Worm (Caenorhabditis elegans) whole organism, early embryonic: ENCODE data around the gene tbc-8.
A peak's percentile ranks its signal among the peaks of the same experiment; 100 is the strongest.

Experiments
- B0310.2 ChIP-seq: sonication (generic microtip); optimal IDR thresholded peaks from 2 replicates; lab custom pipeline; 2016; ENCODE audit warnings: mild to moderate bottlenecking, missing genetic modification characterization, missing compliant biosample characterization
- F13C5.2 ChIP-seq: sonication (generic microtip); optimal IDR thresholded peaks from 2 replicates; lab custom pipeline; 2017; ENCODE audit warnings: mild to moderate bottlenecking, missing genetic modification characterization, inconsistent platforms, missing compliant biosample characterization
- aly-1 ChIP-seq: sonication (generic microtip); optimal IDR thresholded peaks from 2 replicates; lab custom pipeline; 2016; ENCODE audit warnings: missing genetic modification characterization, missing compliant biosample characterization
- ama-1 ChIP-seq: fragments of 150-350 bp; optimal IDR thresholded peaks from 2 replicates; lab custom pipeline; 2014
- ceh-13 ChIP-seq: fragments of 200-800 bp; sonication (Bioruptor generic); optimal IDR thresholded peaks from 2 replicates; lab custom pipeline; 2018; ENCODE audit warnings: mild to moderate bottlenecking, missing genetic modification characterization, missing compliant biosample characterization
- ceh-36 ChIP-seq: sonication (generic microtip); optimal IDR thresholded peaks from 2 replicates; lab custom pipeline; 2016; ENCODE audit warnings: missing genetic modification characterization, inconsistent platforms, missing compliant biosample characterization
- ets-7 ChIP-seq: sonication (generic microtip); optimal IDR thresholded peaks from 2 replicates; lab custom pipeline; 2016; ENCODE audit warnings: missing genotype, missing genetic modification characterization, missing compliant biosample characterization
- flt-1 ChIP-seq: fragments of 200-800 bp; sonication (Bioruptor generic); IDR thresholded peaks from 2 replicates; pipeline ENCODE4 v1.3.6; 2022; ENCODE audit warnings: missing genetic modification characterization, missing compliant biosample characterization
- hmbx-1 ChIP-seq: sonication (generic microtip); optimal IDR thresholded peaks from 2 replicates; lab custom pipeline; 2016; ENCODE audit warnings: mild to moderate bottlenecking, missing genetic modification characterization, missing compliant biosample characterization
- hmg-4 ChIP-seq: fragments of 200-800 bp; sonication (Bioruptor generic); optimal IDR thresholded peaks from 2 replicates; lab custom pipeline; 2018; ENCODE audit warnings: mild to moderate bottlenecking, missing genetic modification characterization, missing compliant biosample characterization
- hnd-1 ChIP-seq: sonication (generic microtip); optimal IDR thresholded peaks from 2 replicates; lab custom pipeline; 2016; ENCODE audit warnings: missing genetic modification characterization, missing compliant biosample characterization
- pes-1 ChIP-seq: fragments of 200-800 bp; sonication (Bioruptor generic); IDR thresholded peaks from 2 replicates; pipeline ENCODE4 v1.3.6; 2022; ENCODE audit warnings: missing genetic modification reagents, missing genetic modification characterization, missing compliant biosample characterization
- scrt-1 ChIP-seq: fragments of 200-800 bp; sonication (Bioruptor generic); IDR thresholded peaks from 2 replicates; pipeline ENCODE4 v1.3.6; 2022; ENCODE audit warnings: missing genetic modification characterization, missing compliant biosample characterization
- sea-1 ChIP-seq: fragments of 200-800 bp; sonication (Bioruptor generic); conservative IDR thresholded peaks from 2 replicates; pipeline ENCODE4 v1.3.6; 2022; ENCODE audit warnings: missing genetic modification characterization, missing compliant biosample characterization
- tbx-11 ChIP-seq: fragments of 200-800 bp; sonication (Bioruptor generic); IDR thresholded peaks from 2 replicates; pipeline ENCODE4 v1.3.6; 2022; ENCODE audit warnings: missing genetic modification characterization, missing compliant biosample characterization
- tbx-37 ChIP-seq: fragments of 200-800 bp; sonication (Bioruptor generic); conservative IDR thresholded peaks from 2 replicates; pipeline ENCODE4 v1.3.6; 2022; ENCODE audit warnings: missing genetic modification reagents, missing genetic modification characterization, missing compliant biosample characterization
- tra-4 ChIP-seq: sonication (generic microtip); optimal IDR thresholded peaks from 2 replicates; lab custom pipeline; 2017; ENCODE audit warnings: missing genetic modification characterization, missing compliant biosample characterization

The tbc-8 gene

DNA sequence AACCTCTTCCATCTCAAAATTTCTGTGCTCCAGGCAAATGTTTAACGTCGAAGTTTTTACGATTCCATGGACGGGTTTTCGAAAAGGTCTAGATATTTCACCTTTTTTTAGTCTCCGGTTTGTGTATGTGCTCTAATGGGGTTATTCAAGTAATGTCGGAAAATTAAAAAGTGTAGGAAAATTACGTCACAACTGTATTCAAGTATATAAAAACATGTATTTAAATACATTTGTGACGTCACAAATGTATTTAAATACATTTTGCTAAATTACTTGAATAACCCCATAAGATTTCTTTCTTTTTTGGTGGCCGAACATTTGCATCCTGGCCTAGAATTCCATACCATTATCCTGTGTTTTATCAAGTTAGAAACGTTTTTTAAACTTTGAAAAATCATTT is 3.3 kb upstream of the tbc-8 start:
- TF ChIP-seq tbx-11 (GFP tag; lab: Robert Waterston, UW) = no peak
- TF ChIP-seq aly-1 = no peak
- no peak for TF ChIP-seq scrt-1
- no peak for TF ChIP-seq F13C5.2 (tag; lab: Kevin White, UChicago)
- no peak for TF ChIP-seq ceh-36 (tag; lab: Kevin White, UChicago)
- TF ChIP-seq ama-1 (lab: Kevin White, UChicago) = no peak
- TF ChIP-seq pes-1 (GFP tag; lab: Robert Waterston, UW) = no peak
- no peak for TF ChIP-seq ceh-13
- no peak for TF ChIP-seq hmg-4
- no peak for TF ChIP-seq flt-1 (GFP tag; lab: Robert Waterston, UW)
- TF ChIP-seq B0310.2 (tag; lab: Kevin White, UChicago) = no peak
- TF ChIP-seq hnd-1 (tag; lab: Kevin White, UChicago) = no peak
- TF ChIP-seq sea-1 (GFP tag; lab: Robert Waterston, UW) = no peak
- TF ChIP-seq tbx-37 = no peak
- no peak for TF ChIP-seq hmbx-1
- TF ChIP-seq ets-7 = no peak
- no peak for TF ChIP-seq tra-4 (tag; lab: Kevin White, UChicago)

DNA sequence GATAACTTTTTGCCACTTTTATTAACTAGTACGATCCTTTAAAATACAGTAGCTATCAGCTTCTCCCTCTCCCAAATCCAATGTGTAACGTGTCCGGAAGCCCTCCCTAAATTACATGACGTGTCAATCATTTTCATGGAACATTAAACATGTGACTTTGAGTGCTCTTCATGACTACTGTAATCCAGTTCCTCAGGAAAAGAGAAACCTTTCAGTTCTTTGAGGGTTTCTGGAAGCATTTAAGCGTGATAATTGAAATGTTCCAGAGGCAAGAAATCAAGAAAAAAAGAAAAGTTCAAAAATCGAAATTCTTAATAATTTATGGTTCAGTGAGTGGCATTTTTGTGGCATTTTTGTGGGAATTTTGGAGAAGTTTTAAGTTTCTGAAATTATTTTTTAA is 1.8 kb upstream of the tbc-8 start:
- TF ChIP-seq hmg-4 = no peak
- no peak for TF ChIP-seq flt-1 (GFP tag; lab: Robert Waterston, UW)
- no peak for TF ChIP-seq ama-1 (lab: Kevin White, UChicago)

DNA sequence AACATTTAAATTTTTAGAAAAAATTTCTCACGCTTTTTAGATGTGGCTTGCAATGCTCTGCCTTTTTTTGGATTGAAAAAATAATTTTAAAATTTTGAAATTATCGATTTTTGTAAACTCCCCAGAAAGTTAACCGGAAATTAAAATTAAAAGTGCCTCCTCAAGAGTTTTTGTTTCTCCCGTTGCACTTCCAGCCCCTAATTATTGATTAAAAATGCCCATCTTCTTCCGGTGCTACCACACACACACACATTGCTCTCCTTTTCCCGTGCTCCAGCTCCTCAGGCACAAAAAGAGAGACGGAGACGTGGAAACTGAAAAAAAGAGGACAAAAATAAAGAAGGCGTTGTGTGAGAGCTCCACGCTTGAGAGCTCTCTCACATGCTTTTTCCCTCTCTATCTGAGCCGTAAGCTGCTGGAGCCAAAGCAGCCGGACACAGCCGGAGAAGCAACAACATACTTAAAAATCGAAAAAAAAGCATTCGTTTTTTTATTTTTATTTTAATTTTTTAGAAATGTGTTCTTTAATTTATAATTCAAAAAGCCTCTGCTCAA is 2.7 kb downstream of the tbc-8 start:
- no peak for TF ChIP-seq tbx-11 (GFP tag; lab: Robert Waterston, UW)
- TF ChIP-seq F13C5.2 (tag; lab: Kevin White, UChicago) = no peak
- no peak for TF ChIP-seq pes-1 (GFP tag; lab: Robert Waterston, UW)
- TF ChIP-seq ets-7 = no peak
- no peak for TF ChIP-seq aly-1
- no peak for TF ChIP-seq hmbx-1
- 0 out of 2 replicates have a peak, but pooled peaks have one; percentile 30 for TF ChIP-seq sea-1 (GFP tag; lab: Robert Waterston, UW)
- no peak for TF ChIP-seq scrt-1

DNA sequence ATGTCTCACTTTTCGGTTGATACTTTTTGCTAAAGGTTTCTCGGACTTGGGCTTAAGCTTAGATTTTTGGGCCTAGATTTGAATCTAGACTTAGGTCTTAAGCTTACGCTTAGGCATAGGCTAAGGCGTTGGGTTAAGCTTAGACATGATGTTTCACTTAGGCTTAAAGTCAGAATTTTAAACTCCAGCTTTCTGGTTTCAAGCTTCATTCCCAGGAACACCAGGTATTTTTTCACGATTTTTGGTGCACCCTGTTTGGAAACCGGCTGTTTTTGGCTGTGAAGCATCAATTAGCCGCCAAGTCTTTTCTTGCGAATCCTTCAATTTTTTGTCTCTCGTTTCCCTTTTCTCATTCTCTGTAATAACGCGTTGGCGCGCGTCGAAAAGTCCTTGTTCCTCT is 9.1 kb downstream of the tbc-8 start:
- TF ChIP-seq hmbx-1 (no peak), sea-1 (GFP tag; lab: Robert Waterston, UW) (no peak), tbx-37 (0 out of 2 replicates have a peak, but pooled peaks have one; percentile 2)

DNA sequence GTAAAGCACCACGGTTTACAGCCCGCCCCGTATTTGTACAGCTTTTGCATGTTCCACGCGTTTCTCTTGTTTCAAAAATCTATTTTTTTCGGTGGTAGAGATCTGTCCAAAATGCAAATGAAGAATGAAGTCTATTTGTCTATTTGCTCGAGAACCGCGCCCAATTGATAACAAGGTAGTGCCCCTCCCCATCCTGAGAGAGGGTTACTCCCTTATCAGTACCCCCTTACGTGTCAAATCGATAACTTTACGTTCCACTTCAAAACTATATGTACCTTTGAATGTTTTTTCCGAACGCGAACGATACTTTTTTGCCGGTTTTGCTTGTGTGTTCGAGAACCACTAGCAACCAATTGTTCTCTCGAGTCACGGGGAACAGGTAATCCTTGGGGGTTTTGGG is 11.3 kb downstream of the tbc-8 start:
- TF ChIP-seq tbx-37 (no peak), hmg-4 (no peak), aly-1 (no peak), flt-1 (GFP tag; lab: Robert Waterston, UW) (no peak), ceh-13 (no peak), ets-7 (no peak), ceh-36 (tag; lab: Kevin White, UChicago) (no peak), ama-1 (lab: Kevin White, UChicago) (no peak), hmbx-1 (no peak), tbx-11 (GFP tag; lab: Robert Waterston, UW) (no peak), scrt-1 (no peak), hnd-1 (tag; lab: Kevin White, UChicago) (no peak), F13C5.2 (tag; lab: Kevin White, UChicago) (no peak), sea-1 (GFP tag; lab: Robert Waterston, UW) (no peak), B0310.2 (tag; lab: Kevin White, UChicago) (no peak), tra-4 (tag; lab: Kevin White, UChicago) (no peak)

DNA sequence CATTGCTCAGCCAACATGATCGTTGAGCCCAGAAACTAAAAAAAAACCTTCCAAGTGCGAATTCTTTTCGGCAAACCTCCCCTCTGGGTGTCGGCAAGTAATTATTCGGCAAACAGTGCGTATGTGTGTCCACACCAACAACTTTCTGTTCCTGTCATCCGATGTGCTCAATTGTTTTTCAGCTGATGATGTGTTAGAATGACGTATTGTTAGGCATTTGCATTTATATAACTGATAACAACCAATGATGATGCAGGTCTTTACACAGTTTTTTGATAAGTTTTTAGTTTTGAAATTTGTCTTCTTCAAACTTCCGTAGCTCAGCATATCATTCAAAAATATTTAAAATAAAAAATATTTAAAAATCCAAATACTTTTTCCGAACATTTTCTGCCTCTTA is 14.1 kb downstream of the tbc-8 start:
- TF ChIP-seq ama-1 (lab: Kevin White, UChicago) (no peak), B0310.2 (tag; lab: Kevin White, UChicago) (no peak), tra-4 (tag; lab: Kevin White, UChicago) (no peak), ceh-36 (tag; lab: Kevin White, UChicago) (no peak)

DNA sequence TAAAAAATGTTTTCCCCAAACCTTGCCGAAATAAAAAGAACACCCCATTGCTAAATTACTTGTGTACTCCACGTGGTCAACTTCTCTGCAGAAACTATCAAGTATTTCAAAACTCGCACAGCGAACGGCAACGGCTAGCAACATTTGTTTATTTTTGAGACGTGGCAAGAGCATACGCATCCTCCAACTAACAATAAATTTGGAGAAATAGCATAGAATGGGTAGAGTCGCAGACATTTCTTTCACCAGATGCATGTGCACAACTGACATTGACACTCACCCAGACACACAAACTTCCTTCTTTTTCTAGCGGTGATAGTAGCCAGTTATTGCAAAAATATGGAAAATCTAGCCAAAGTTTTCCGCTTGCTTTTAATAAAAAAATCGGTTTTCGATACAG is 14.9 kb downstream of the tbc-8 start:
- no peak for TF ChIP-seq ceh-13
- TF ChIP-seq flt-1 (GFP tag; lab: Robert Waterston, UW) = no peak
- no peak for TF ChIP-seq scrt-1
- no peak for TF ChIP-seq ets-7
- TF ChIP-seq aly-1 = no peak
- no peak for TF ChIP-seq hmg-4
- no peak for TF ChIP-seq hmbx-1
- TF ChIP-seq hnd-1 (tag; lab: Kevin White, UChicago) = no peak
- no peak for TF ChIP-seq ceh-36 (tag; lab: Kevin White, UChicago)
- no peak for TF ChIP-seq sea-1 (GFP tag; lab: Robert Waterston, UW)
- TF ChIP-seq ama-1 (lab: Kevin White, UChicago) = no peak
- TF ChIP-seq tbx-37 = no peak
- TF ChIP-seq pes-1 (GFP tag; lab: Robert Waterston, UW) = no peak
- TF ChIP-seq F13C5.2 (tag; lab: Kevin White, UChicago) = no peak
- TF ChIP-seq B0310.2 (tag; lab: Kevin White, UChicago) = no peak
- no peak for TF ChIP-seq tbx-11 (GFP tag; lab: Robert Waterston, UW)
- TF ChIP-seq tra-4 (tag; lab: Kevin White, UChicago) = no peak

DNA sequence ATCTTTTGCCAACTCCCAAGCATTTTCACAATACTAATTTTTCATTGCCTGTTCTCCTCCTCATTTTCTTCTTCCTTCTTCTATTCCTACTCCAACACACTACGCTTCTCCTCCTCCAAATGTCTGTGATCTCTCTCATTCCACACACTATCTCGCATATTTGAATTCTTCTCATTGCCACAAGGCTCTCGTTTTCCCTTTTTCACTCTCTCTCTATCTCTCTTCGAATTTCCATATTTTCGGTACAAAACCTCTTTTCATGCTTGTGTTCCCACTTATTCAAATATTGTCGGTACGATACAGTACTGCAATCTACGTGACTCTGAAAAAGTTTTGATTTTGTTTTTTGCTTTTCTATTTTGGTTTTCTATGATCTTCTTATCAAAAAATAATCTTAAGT is 15.9 kb downstream of the tbc-8 start:
- TF ChIP-seq hmbx-1 = no peak
- no peak for TF ChIP-seq ceh-36 (tag; lab: Kevin White, UChicago)
- TF ChIP-seq tra-4 (tag; lab: Kevin White, UChicago) = no peak
- TF ChIP-seq aly-1 = no peak
- no peak for TF ChIP-seq hmg-4
- TF ChIP-seq ceh-13 = no peak
- no peak for TF ChIP-seq flt-1 (GFP tag; lab: Robert Waterston, UW)
- no peak for TF ChIP-seq B0310.2 (tag; lab: Kevin White, UChicago)
- no peak for TF ChIP-seq sea-1 (GFP tag; lab: Robert Waterston, UW)
- no peak for TF ChIP-seq tbx-11 (GFP tag; lab: Robert Waterston, UW)
- TF ChIP-seq hnd-1 (tag; lab: Kevin White, UChicago) = no peak
- TF ChIP-seq F13C5.2 (tag; lab: Kevin White, UChicago) = no peak
- TF ChIP-seq pes-1 (GFP tag; lab: Robert Waterston, UW) = no peak
- no peak for TF ChIP-seq ama-1 (lab: Kevin White, UChicago)
